Fruit fly (Drosophila melanogaster): ENCODE measurements around the gene Megf8.

DNA sequence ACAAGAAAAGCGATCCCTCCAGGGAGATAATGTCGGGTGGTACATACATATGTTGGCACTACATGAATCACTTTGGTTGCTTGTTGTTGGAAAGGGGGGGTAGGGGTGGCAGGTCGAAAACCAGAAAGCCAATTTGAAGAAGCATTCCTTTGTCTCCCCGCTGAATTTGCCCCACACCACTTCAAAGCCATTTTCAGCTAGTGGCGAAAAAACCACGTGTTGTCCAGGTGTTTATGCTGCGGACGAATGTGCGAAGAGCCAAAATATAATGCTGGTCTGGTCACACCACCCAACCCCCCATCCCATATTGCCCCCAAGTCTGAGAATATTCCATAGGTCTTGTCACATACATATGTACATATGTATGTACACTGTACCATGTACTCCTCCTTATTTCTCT lies 48.6 kb downstream of the Megf8 start:
- TF ChIP-seq CG8478 (optimal IDR thresholded peaks at IDR 0.05) (no peak), psq (optimal IDR thresholded peaks at IDR 0.05) (no peak), Dll (optimal IDR thresholded peaks at IDR 0.05) (no peak)

Measured in whole organism.